Fruit fly (Drosophila melanogaster): ENCODE measurements around the gene Gcn2.

The Gcn2 gene

DNA sequence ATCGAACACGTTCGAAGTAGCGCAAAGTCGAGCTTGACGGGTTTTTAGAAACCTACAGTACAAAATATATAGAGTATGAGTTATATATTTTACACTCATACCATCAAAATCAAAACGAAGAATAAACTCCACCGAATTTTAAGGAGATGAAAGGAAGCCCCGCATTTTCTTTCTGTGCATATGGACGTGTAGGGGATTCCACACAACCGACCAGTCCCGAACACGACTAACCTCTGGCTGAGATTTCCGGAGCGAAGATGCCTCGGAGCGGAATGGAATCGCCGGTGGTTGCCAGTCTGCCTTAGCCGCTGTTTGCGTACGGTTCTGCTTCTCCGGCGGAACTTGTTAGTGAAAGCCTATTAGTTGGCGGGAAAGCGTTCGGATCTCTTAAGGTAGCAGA, 11.4 kb upstream of the Gcn2 start (continued):
- TF ChIP-seq CG8089 (GFP tag; optimal IDR thresholded peaks at IDR 0.05): peak; percentile 95
- no peak for TF ChIP-seq cad (GFP tag; optimal IDR thresholded peaks at IDR 0.05)
- TF ChIP-seq Six4 (GFP tag; optimal IDR thresholded peaks at IDR 0.05): peak; percentile 92
- TF ChIP-seq Hmr (GFP tag; optimal IDR thresholded peaks at IDR 0.05): peak; percentile 98
- TF ChIP-seq CG4707 (GFP tag; optimal IDR thresholded peaks at IDR 0.05): peak; percentile 82
- TF ChIP-seq mld (GFP tag; IDR thresholded peaks at IDR 0.05; ENCODE audit: partially characterized antibody): no peak
- TF ChIP-seq Doc3 (GFP tag; IDR thresholded peaks at IDR 0.05; ENCODE audit: partially characterized antibody): no peak
- TF ChIP-seq Eip74EF (GFP tag; optimal IDR thresholded peaks at IDR 0.05): peak in 1 of 2 experiments; percentile 92
- TF ChIP-seq CG17328 (GFP tag; IDR thresholded peaks at IDR 0.05): peak; percentile 96
- peak; percentile 88 for TF ChIP-seq Nf-YA (GFP tag; IDR thresholded peaks at IDR 0.05)
- peak; percentile 91 for TF ChIP-seq CG4282 (GFP tag; optimal IDR thresholded peaks at IDR 0.05)
- peak; percentile 98 for TF ChIP-seq Xbp1 (GFP tag; optimal IDR thresholded peaks at IDR 0.05)
- TF ChIP-seq danr (GFP tag; IDR thresholded peaks at IDR 0.05): peak; percentile 96
- peak; percentile 89 for TF ChIP-seq CG12236 (GFP tag; optimal IDR thresholded peaks at IDR 0.05)
- TF ChIP-seq CG6791 (GFP tag; IDR thresholded peaks at IDR 0.05; ENCODE audit: partially characterized antibody): no peak
- no peak for TF ChIP-seq CG2129 (GFP tag; IDR thresholded peaks at IDR 0.05; ENCODE audit: partially characterized antibody)
- TF ChIP-seq phol (tag; optimal IDR thresholded peaks at IDR 0.05): peak; percentile 96
- peak; percentile 92 for TF ChIP-seq CG5245 (GFP tag; optimal IDR thresholded peaks at IDR 0.05)
- peak; percentile 73 for TF ChIP-seq CG3995 (GFP tag; optimal IDR thresholded peaks at IDR 0.05)
- peak; percentile 98 for TF ChIP-seq CG16779 (GFP tag; IDR thresholded peaks at IDR 0.05)
- TF ChIP-seq CG11247 (GFP tag; IDR thresholded peaks at IDR 0.05): peak; percentile 97
- TF ChIP-seq CG10431 (GFP tag; optimal IDR thresholded peaks at IDR 0.05): peak; percentile 75
- TF ChIP-seq gcm (GFP tag; optimal IDR thresholded peaks at IDR 0.05): peak; percentile 95
- peak; percentile 95 for TF ChIP-seq CG4404 (GFP tag; IDR thresholded peaks at IDR 0.05)
- peak; percentile 99 for TF ChIP-seq Ptx1 (GFP tag; IDR thresholded peaks at IDR 0.05)
- peak; percentile 86 for TF ChIP-seq CG6254 (GFP tag; optimal IDR thresholded peaks at IDR 0.05)
- TF ChIP-seq Fer2 (tag; optimal IDR thresholded peaks at IDR 0.05): peak; percentile 84
- peak; percentile 97 for TF ChIP-seq CG3726 (GFP tag; IDR thresholded peaks at IDR 0.05)
- peak; percentile 97 for TF ChIP-seq Fer1 (GFP tag; optimal IDR thresholded peaks at IDR 0.05)
- TF ChIP-seq zf30C (GFP tag; optimal IDR thresholded peaks at IDR 0.05): peak; percentile 22
- TF ChIP-seq Jarid2 (GFP tag; optimal IDR thresholded peaks at IDR 0.05): peak; percentile 85
- peak; percentile 95 for TF ChIP-seq CG4854 (GFP tag; optimal IDR thresholded peaks at IDR 0.05)
- no peak for TF ChIP-seq CG30020 (tag; optimal IDR thresholded peaks at IDR 0.05)
- TF ChIP-seq CG17802 (tag; optimal IDR thresholded peaks at IDR 0.05): peak; percentile 83
- no peak for TF ChIP-seq Kr (GFP tag; optimal IDR thresholded peaks at IDR 0.05)
- no peak for TF ChIP-seq Dfd (GFP tag; optimal IDR thresholded peaks at IDR 0.05)
- TF ChIP-seq inv (GFP tag; IDR thresholded peaks at IDR 0.05; ENCODE audit: partially characterized antibody): no peak
- peak; percentile 98 for TF ChIP-seq sob (GFP tag; IDR thresholded peaks at IDR 0.05)
- TF ChIP-seq CG8478 (optimal IDR thresholded peaks at IDR 0.05): no peak
- TF ChIP-seq CoRest (tag; optimal IDR thresholded peaks at IDR 0.05): peak; percentile 97
- peak; percentile 97 for TF ChIP-seq Hr3 (GFP tag; optimal IDR thresholded peaks at IDR 0.05)
- TF ChIP-seq Dref (GFP tag; IDR thresholded peaks at IDR 0.05): peak; percentile 47
- peak; percentile 94 for TF ChIP-seq schlank (tag; optimal IDR thresholded peaks at IDR 0.05)
- TF ChIP-seq unc-4 (GFP tag; IDR thresholded peaks at IDR 0.05; ENCODE audit: partially characterized antibody): 0 out of 2 replicates have a peak, but pooled peaks have one; percentile 18
- TF ChIP-seq ro (GFP tag; IDR thresholded peaks at IDR 0.05): peak; percentile 84
- TF ChIP-seq Lim3 (GFP tag; IDR thresholded peaks at IDR 0.05): peak; percentile 86
- TF ChIP-seq CG18476 (GFP tag; optimal IDR thresholded peaks at IDR 0.05): peak; percentile 91
- TF ChIP-seq dan (GFP tag; IDR thresholded peaks at IDR 0.05): peak; percentile 83
- TF ChIP-seq croc (GFP tag; conservative IDR thresholded peaks at IDR 0.05): peak; percentile 98
- TF ChIP-seq run (tag; optimal IDR thresholded peaks at IDR 0.05): peak; percentile 93
- peak; percentile 97 for TF ChIP-seq Mrtf (GFP tag; IDR thresholded peaks at IDR 0.05)

Measured in whole organism, embryonic.